Fruit fly (Drosophila melanogaster) whole organism, embryonic: ENCODE measurements around the gene CG6656.

Experiments
- Ada2b ChIP-seq: fragments of 200-800 bp; sonication (Bioruptor generic); IDR thresholded peaks from 2 replicates; pipeline ENCODE4 v1.3.6; 2022; ENCODE audit warnings: missing biosample characterization, missing genetic modification characterization
- CG10209 ChIP-seq: fragments of 200-800 bp; sonication (Bioruptor generic); optimal IDR thresholded peaks from 3 replicates; lab custom pipeline; 2017; ENCODE audit warnings: missing biosample characterization, mild to moderate bottlenecking, missing genetic modification characterization, missing genetic modification reagents
- CG10431 ChIP-seq: fragments of 200-800 bp; sonication (Bioruptor generic); optimal IDR thresholded peaks from 3 replicates; lab custom pipeline; 2018; ENCODE audit warnings: missing biosample characterization, mild to moderate bottlenecking, missing genetic modification characterization
- CG11696 ChIP-seq: fragments of 200-800 bp; sonication (Bioruptor generic); IDR thresholded peaks from 2 replicates; pipeline ENCODE4 v1.3.6; 2022; ENCODE audit warnings: missing biosample characterization, missing genetic modification characterization
- CG12071 ChIP-seq: fragments of 200-800 bp; sonication (Bioruptor generic); optimal IDR thresholded peaks from 3 replicates; lab custom pipeline; 2018; ENCODE audit warnings: missing biosample characterization, mild to moderate bottlenecking, missing genetic modification characterization
- CG12236 ChIP-seq: fragments of 200-800 bp; sonication (Bioruptor generic); optimal IDR thresholded peaks from 2 replicates; lab custom pipeline; 2016; ENCODE audit warnings: missing biosample characterization, missing genetic modification characterization
- CG13424 ChIP-seq: fragments of 200-800 bp; sonication (Bioruptor generic); optimal IDR thresholded peaks from 2 replicates; lab custom pipeline; 2019; ENCODE audit warnings: missing biosample characterization, mild to moderate bottlenecking, missing genetic modification characterization, moderate library complexity
- CG17186 ChIP-seq: fragments of 200-800 bp; sonication (Bioruptor generic); optimal IDR thresholded peaks from 3 replicates; lab custom pipeline; 2017; ENCODE audit warnings: missing biosample characterization, missing genetic modification reagents, missing genetic modification characterization
- CG17912 ChIP-seq: fragments of 200-800 bp; sonication (Bioruptor generic); optimal IDR thresholded peaks from 2 replicates; lab custom pipeline; 2018; ENCODE audit warnings: missing biosample characterization, mild to moderate bottlenecking, missing genetic modification characterization
- CG18599 ChIP-seq: fragments of 200-800 bp; sonication (Bioruptor generic); optimal IDR thresholded peaks from 3 replicates; lab custom pipeline; 2017; ENCODE audit warnings: missing biosample characterization, missing genetic modification characterization, mild to moderate bottlenecking, moderate library complexity, missing genetic modification reagents
- CG18619 ChIP-seq: fragments of 200-800 bp; sonication (Bioruptor generic); optimal IDR thresholded peaks from 3 replicates; lab custom pipeline; 2017; ENCODE audit warnings: missing biosample characterization, mild to moderate bottlenecking, missing genetic modification characterization
- CG2202 ChIP-seq: fragments of 200-800 bp; sonication (Bioruptor generic); optimal IDR thresholded peaks from 2 replicates; lab custom pipeline; 2018; ENCODE audit warnings: missing biosample characterization, mild to moderate bottlenecking, missing genetic modification characterization
- CG2712 ChIP-seq: fragments of 200-800 bp; optimal IDR thresholded peaks from 3 replicates; lab custom pipeline; 2019; ENCODE audit warnings: missing biosample characterization, mild to moderate bottlenecking, missing genetic modification characterization, moderate library complexity
- CG4328 ChIP-seq: fragments of 200-800 bp; sonication (Bioruptor generic); optimal IDR thresholded peaks from 3 replicates; lab custom pipeline; 2017; ENCODE audit warnings: missing biosample characterization, missing genetic modification reagents, missing genetic modification characterization
- CG6272 ChIP-seq: fragments of 200-800 bp; sonication (Bioruptor generic); IDR thresholded peaks from 2 replicates; pipeline ENCODE4 v1.3.6; 2022; ENCODE audit warnings: missing biosample characterization, missing genetic modification characterization
- CG7372 ChIP-seq: fragments of 200-800 bp; sonication (Bioruptor generic); IDR thresholded peaks from 2 replicates; pipeline ENCODE4 v1.3.6; 2022; ENCODE audit warnings: missing biosample characterization, missing genetic modification characterization
- CG8359 ChIP-seq: fragments of 200-800 bp; sonication (Bioruptor generic); optimal IDR thresholded peaks from 2 replicates; lab custom pipeline; 2017; ENCODE audit warnings: missing biosample characterization, mild to moderate bottlenecking, missing genetic modification characterization, borderline replicate concordance
- CG8388 ChIP-seq: fragments of 200-800 bp; sonication (Bioruptor generic); optimal IDR thresholded peaks from 2 replicates; lab custom pipeline; 2019; ENCODE audit warnings: missing biosample characterization, mild to moderate bottlenecking, missing genetic modification characterization, moderate library complexity
- CG8478 ChIP-seq: fragments of >200 bp; optimal IDR thresholded peaks from 2 replicates; lab custom pipeline; 2018
- CoRest ChIP-seq: fragments of 200-800 bp; sonication (Bioruptor generic); optimal IDR thresholded peaks from 3 replicates; lab custom pipeline; 2018; ENCODE audit warnings: missing biosample characterization, mild to moderate bottlenecking, missing genetic modification characterization, moderate library complexity
- Dad ChIP-seq: fragments of 200-800 bp; sonication (Bioruptor generic); optimal IDR thresholded peaks from 3 replicates; lab custom pipeline; 2016; ENCODE audit warnings: missing biosample characterization, missing genetic modification characterization
- Dref ChIP-seq: fragments of 200-800 bp; sonication (Bioruptor generic); IDR thresholded peaks from 2 replicates; pipeline ENCODE4 v1.3.6; 2022; ENCODE audit warnings: missing biosample characterization, missing genetic modification characterization
- Drgx ChIP-seq: fragments of 200-800 bp; sonication (Bioruptor generic); IDR thresholded peaks from 2 replicates; pipeline ENCODE4 v1.3.6; 2022; ENCODE audit warnings: missing biosample characterization, missing genetic modification characterization
- HLH3B ChIP-seq: fragments of 200-800 bp; sonication (Bioruptor generic); IDR thresholded peaks from 2 replicates; pipeline ENCODE4 v1.3.6; 2022; ENCODE audit warnings: missing biosample characterization, missing genetic modification characterization
- HmgZ ChIP-seq: fragments of 200-800 bp; sonication (Bioruptor generic); optimal IDR thresholded peaks from 2 replicates; lab custom pipeline; 2018; ENCODE audit warnings: missing biosample characterization, mild to moderate bottlenecking, missing genetic modification characterization
- Lpt ChIP-seq: fragments of >200 bp; optimal IDR thresholded peaks from 2 replicates; lab custom pipeline; 2018; ENCODE audit warnings: missing biosample characterization, missing genetic modification characterization
- NfI ChIP-seq: fragments of 200-800 bp; sonication (Bioruptor generic); optimal IDR thresholded peaks from 3 replicates; lab custom pipeline; 2018; ENCODE audit warnings: missing biosample characterization, mild to moderate bottlenecking, missing genetic modification characterization, moderate library complexity
- Oaz ChIP-seq: fragments of 200-800 bp; sonication (Bioruptor generic); IDR thresholded peaks from 2 replicates; pipeline ENCODE4 v1.3.6; 2022; ENCODE audit warnings: missing biosample characterization, missing genetic modification characterization
- PHDP ChIP-seq: fragments of 200-800 bp; sonication (Bioruptor generic); optimal IDR thresholded peaks from 3 replicates; lab custom pipeline; 2018; ENCODE audit warnings: missing biosample characterization, mild to moderate bottlenecking, missing genetic modification characterization, moderate library complexity
- cad ChIP-seq: fragments of >200 bp; optimal IDR thresholded peaks from 2 replicates; lab custom pipeline; 2017; ENCODE audit warnings: missing biosample characterization, missing genetic modification characterization
- cg ChIP-seq: fragments of 200-800 bp; sonication (Bioruptor generic); optimal IDR thresholded peaks from 3 replicates; lab custom pipeline; 2019; ENCODE audit warnings: missing biosample characterization, mild to moderate bottlenecking, missing genetic modification characterization, moderate library complexity
- crp ChIP-seq, 2 experiments: fragments of 200-800 bp; sonication (Bioruptor generic); optimal IDR thresholded peaks; 2 replicates in 1 of 2; 3 replicates in 1 of 2; lab custom pipeline; 2017; ENCODE audit warnings: missing biosample characterization in 2 of 2, missing genetic modification characterization in 2 of 2, mild to moderate bottlenecking in 1 of 2, moderate library complexity in 1 of 2
- cwo ChIP-seq: fragments of 200-800 bp; sonication (Bioruptor generic); optimal IDR thresholded peaks from 3 replicates; lab custom pipeline; 2017; ENCODE audit warnings: missing biosample characterization, missing genetic modification characterization, mild to moderate bottlenecking, moderate library complexity, missing genetic modification reagents
- eve ChIP-seq, 2 experiments: fragments of >200 bp; optimal IDR thresholded peaks; 2 replicates each; lab custom pipeline; 2017; ENCODE audit warnings: missing biosample characterization in 2 of 2, missing genetic modification characterization in 2 of 2
- fd96Cb ChIP-seq: fragments of 200-800 bp; sonication (Bioruptor generic); optimal IDR thresholded peaks from 2 replicates; lab custom pipeline; 2018; ENCODE audit warnings: missing biosample characterization, mild to moderate bottlenecking, missing genetic modification characterization, moderate library complexity
- gcm ChIP-seq: fragments of 200-800 bp; sonication (Bioruptor generic); optimal IDR thresholded peaks from 2 replicates; lab custom pipeline; 2019; ENCODE audit warnings: missing biosample characterization, mild to moderate bottlenecking, missing genetic modification characterization, moderate library complexity
- grau ChIP-seq: fragments of 200-800 bp; optimal IDR thresholded peaks from 3 replicates; lab custom pipeline; 2019; ENCODE audit warnings: missing biosample characterization, mild to moderate bottlenecking, missing genetic modification characterization, moderate library complexity
- jumu ChIP-seq: fragments of 200-800 bp; sonication (Bioruptor generic); optimal IDR thresholded peaks from 3 replicates; lab custom pipeline; 2016; ENCODE audit warnings: missing biosample characterization, missing genetic modification characterization
- kay ChIP-seq: fragments of 200-800 bp; sonication (Bioruptor generic); optimal IDR thresholded peaks from 2 replicates; lab custom pipeline; 2016; ENCODE audit warnings: missing biosample characterization, missing genetic modification characterization
- ken ChIP-seq: fragments of 200-800 bp; sonication (Bioruptor generic); IDR thresholded peaks from 3 replicates; pipeline ENCODE4 v1.3.6; 2022; ENCODE audit warnings: missing biosample characterization, missing genetic modification characterization
- kni ChIP-seq: fragments of 200-800 bp; sonication (Bioruptor generic); optimal IDR thresholded peaks from 3 replicates; lab custom pipeline; 2017; ENCODE audit warnings: mild to moderate bottlenecking, missing biosample characterization, missing genetic modification reagents, missing genetic modification characterization
- oc ChIP-seq: fragments of 200-800 bp; sonication (Bioruptor generic); optimal IDR thresholded peaks from 2 replicates; lab custom pipeline; 2018; ENCODE audit warnings: missing biosample characterization, mild to moderate bottlenecking, missing genetic modification characterization, moderate library complexity
- pho ChIP-seq: fragments of 200-800 bp; sonication (Bioruptor generic); optimal IDR thresholded peaks from 2 replicates; lab custom pipeline; 2016; ENCODE audit warnings: missing biosample characterization, missing genetic modification characterization
- ro ChIP-seq: fragments of 200-800 bp; sonication (Bioruptor generic); IDR thresholded peaks from 2 replicates; pipeline ENCODE4 v1.3.6; 2022; ENCODE audit warnings: missing biosample characterization, missing genetic modification characterization
- sim ChIP-seq: fragments of 200-800 bp; sonication (Bioruptor generic); IDR thresholded peaks from 2 replicates; pipeline ENCODE4 v1.3.6; 2022; ENCODE audit warnings: missing biosample characterization, missing genetic modification characterization
- sr ChIP-seq: fragments of 200-800 bp; sonication (Bioruptor generic); IDR thresholded peaks from 3 replicates; pipeline ENCODE4 v1.3.6; 2022; ENCODE audit warnings: missing biosample characterization, missing genetic modification characterization
- stc ChIP-seq: fragments of 200-800 bp; sonication (Bioruptor generic); IDR thresholded peaks from 2 replicates; pipeline ENCODE4 v1.3.6; 2022; ENCODE audit warnings: missing biosample characterization, missing genetic modification characterization
- stwl ChIP-seq: fragments of 200-800 bp; sonication (Bioruptor generic); optimal IDR thresholded peaks from 3 replicates; lab custom pipeline; 2018; ENCODE audit warnings: missing biosample characterization, mild to moderate bottlenecking, missing genetic modification characterization, moderate library complexity
- trh ChIP-seq: fragments of 200-800 bp; sonication (Bioruptor generic); optimal IDR thresholded peaks from 2 replicates; lab custom pipeline; 2016; ENCODE audit warnings: missing biosample characterization, missing genetic modification characterization
- ttk ChIP-seq: fragments of 200-800 bp; sonication (Bioruptor generic); IDR thresholded peaks from 2 replicates; pipeline ENCODE4 v2.1.2; 2022; ENCODE audit warnings: missing biosample characterization, missing genetic modification characterization
- tx ChIP-seq: fragments of 200-800 bp; sonication (Bioruptor generic); optimal IDR thresholded peaks from 2 replicates; lab custom pipeline; 2016; ENCODE audit warnings: missing biosample characterization, missing genetic modification characterization

Gene CG6656

DNA sequence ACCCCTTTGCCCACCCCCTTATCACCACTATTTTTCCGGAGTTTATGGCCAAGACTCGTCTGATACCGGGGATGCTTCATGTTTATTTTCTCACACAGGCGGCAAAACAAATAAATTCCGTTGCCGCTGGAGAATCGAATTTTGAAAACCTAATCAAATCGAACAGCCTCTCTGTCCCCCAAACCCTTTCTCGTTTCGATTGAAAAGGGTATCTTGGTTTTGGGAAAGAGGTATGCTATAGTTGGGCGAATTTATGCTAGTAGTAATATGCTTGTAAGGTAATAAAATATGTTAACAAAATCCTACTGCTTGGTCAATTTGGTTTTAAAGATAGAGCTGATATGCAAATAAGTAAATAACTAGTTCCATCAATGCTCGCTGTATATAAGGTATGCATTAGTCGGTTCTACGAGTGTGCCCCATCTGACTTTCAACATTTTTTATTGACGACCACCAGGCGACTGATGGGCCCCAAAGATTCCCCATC lies 47.0 kb upstream of the CG6656 start (continued):
- TF ChIP-seq NfI (GFP tag; lab: Kevin White, UChicago) (peak; percentile 28), sr (no peak), HLH3B (peak; percentile 72), CG8388 (GFP tag; lab: Kevin White, UChicago) (peak; percentile 83), CG6272 (GFP tag; lab: Robert Waterston, UW) (peak; percentile 72), kay (peak; percentile 14), eve (GFP tag; optimal IDR thresholded peaks at IDR 0.05; lab: Kevin White, UChicago) (peak in 1 of 2 experiments; percentile 95), CG7372 (GFP tag; lab: Robert Waterston, UW) (peak; percentile 42; the same call in 1 of the 2 replicates), CG12071 (GFP tag; lab: Kevin White, UChicago) (no peak), fd96Cb (peak; percentile 81), stc (GFP tag; lab: Robert Waterston, UW) (peak; percentile 32; the same call in 1 of the 2 replicates), CG18599 (GFP tag; lab: Kevin White, UChicago) (no peak), CG10209 (GFP tag; lab: Kevin White, UChicago) (peak; percentile 65), CG17912 (GFP tag; lab: Kevin White, UChicago) (no peak), cwo (GFP tag; lab: Kevin White, UChicago) (no peak), HmgZ (tag; lab: Kevin White, UChicago) (peak; percentile 20), CG13424 (tag; lab: Kevin White, UChicago) (peak; percentile 76), CG18619 (GFP tag; lab: Kevin White, UChicago) (peak; percentile 55), sim (GFP tag; lab: Robert Waterston, UW) (0 out of 2 replicates have a peak, but pooled peaks have one; percentile 15), gcm (peak; percentile 65), cg (no peak), grau (peak; percentile 77), CG10431 (GFP tag; lab: Kevin White, UChicago) (no peak), Drgx (GFP tag; lab: Robert Waterston, UW) (no peak; the same call in 1 of the 2 replicates), CG17186 (GFP tag; lab: Kevin White, UChicago) (peak; percentile 76), CG12236 (peak; percentile 71), CoRest (tag; lab: Kevin White, UChicago) (peak; percentile 81), CG2712 (tag; lab: Kevin White, UChicago) (peak; percentile 94), stwl (tag; lab: Kevin White, UChicago) (peak; percentile 10), CG11696 (peak; percentile 37; the same call in 1 of the 2 replicates), PHDP (tag; lab: Kevin White, UChicago) (peak; percentile 69), CG8359 (peak; percentile 41), Ada2b (GFP tag; lab: Robert Waterston, UW) (peak; percentile 41), kni (GFP tag; lab: Kevin White, UChicago) (peak; percentile 87), ken (GFP tag; lab: Robert Waterston, UW) (peak; percentile 78), crp (GFP tag; optimal IDR thresholded peaks at IDR 0.05; lab: Kevin White, UChicago) (no peak), Lpt (GFP tag; lab: Kevin White, UChicago) (no peak), Dad (GFP tag; lab: Kevin White, UChicago) (peak; percentile 27), pho (GFP tag; lab: Kevin White, UChicago) (no peak), trh (GFP tag; lab: Kevin White, UChicago) (no peak), Dref (GFP tag; lab: Robert Waterston, UW) (no peak), Oaz (GFP tag; lab: Robert Waterston, UW) (no peak), CG8478 (lab: Kevin White, UChicago) (no peak), CG4328 (GFP tag; lab: Kevin White, UChicago) (no peak), oc (peak; percentile 81), ro (peak; percentile 52; the same call in 1 of the 2 replicates), tx (peak; percentile 80), jumu (GFP tag; lab: Kevin White, UChicago) (peak; percentile 79), cad (GFP tag; lab: Kevin White, UChicago) (no peak), ttk (GFP tag; lab: Robert Waterston, UW) (peak; percentile 60), CG2202 (tag; lab: Kevin White, UChicago) (peak; percentile 89)
